Worm (Caenorhabditis elegans): ENCODE data around the gene pwp-1.

DNA sequence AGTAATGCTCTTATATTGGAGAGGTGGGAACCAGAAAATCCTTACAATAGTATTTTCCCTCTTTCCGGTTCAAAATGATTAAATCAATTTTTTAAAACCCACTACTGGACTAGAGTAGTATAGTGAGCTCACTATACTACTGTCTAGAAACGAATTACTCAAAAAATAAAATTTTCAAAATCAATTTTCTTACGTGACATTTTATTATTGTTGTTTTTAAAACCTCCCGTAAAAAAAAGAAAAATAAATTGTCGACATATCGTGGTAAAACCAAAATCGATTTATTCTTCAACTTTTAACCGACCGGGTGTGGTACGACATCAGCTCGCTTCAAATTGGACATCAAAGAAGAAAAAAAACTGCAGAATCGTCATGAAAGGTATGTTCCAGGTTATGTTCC, 46.9 kb downstream of the pwp-1 start, which contains the start of gene F58D2.2:
- no peak for TF ChIP-seq ztf-23 (GFP tag; IDR thresholded peaks at IDR 0.05)
- no peak for TF ChIP-seq med-1 (GFP tag; optimal IDR thresholded peaks at IDR 0.05; ENCODE audit: insufficient read depth)
- TF ChIP-seq flt-1 (GFP tag; IDR thresholded peaks at IDR 0.05): no peak
- no peak for TF ChIP-seq tab-1 (GFP tag; IDR thresholded peaks at IDR 0.05)
- no peak for TF ChIP-seq klf-2 (GFP tag; conservative IDR thresholded peaks at IDR 0.05)

Measured in whole organism, midembryonic.